Fruit fly (Drosophila melanogaster) whole organism, embryonic: ENCODE results near the gene CG6479.

Source experiments
- CG13123 ChIP-seq: fragments of 200-800 bp; sonication (Bioruptor generic); optimal IDR thresholded peaks from 2 replicates; lab custom pipeline; 2016; ENCODE audit warnings: missing biosample characterization, missing genetic modification characterization
- CG30020 ChIP-seq: fragments of 200-800 bp; optimal IDR thresholded peaks from 2 replicates; lab custom pipeline; 2019; ENCODE audit warnings: missing biosample characterization, mild to moderate bottlenecking, missing genetic modification characterization, moderate library complexity
- CG32772 ChIP-seq: fragments of 200-800 bp; sonication (Bioruptor generic); IDR thresholded peaks from 2 replicates; pipeline ENCODE4 v1.3.6; 2022; ENCODE audit warnings: missing biosample characterization, missing genetic modification characterization
- CG7987 ChIP-seq: fragments of 200-800 bp; sonication (Bioruptor generic); optimal IDR thresholded peaks from 2 replicates; lab custom pipeline; 2018; ENCODE audit warnings: missing biosample characterization, mild to moderate bottlenecking, missing genetic modification characterization, moderate library complexity
- Camta ChIP-seq: fragments of 200-800 bp; sonication (Bioruptor generic); optimal IDR thresholded peaks from 2 replicates; lab custom pipeline; 2016; ENCODE audit warnings: missing biosample characterization, missing genetic modification characterization
- Deaf1 ChIP-seq: fragments of 200-800 bp; optimal IDR thresholded peaks from 3 replicates; lab custom pipeline; 2019; ENCODE audit warnings: missing biosample characterization, mild to moderate bottlenecking, missing genetic modification characterization, moderate library complexity
- MTF-1 ChIP-seq: fragments of 200-800 bp; sonication (Bioruptor generic); optimal IDR thresholded peaks from 2 replicates; lab custom pipeline; 2018; ENCODE audit warnings: missing biosample characterization, mild to moderate bottlenecking, missing genetic modification characterization, borderline replicate concordance
- chm ChIP-seq: fragments of 200-800 bp; sonication (Bioruptor generic); IDR thresholded peaks from 2 replicates; pipeline ENCODE4 v1.3.6; 2022; ENCODE audit warnings: missing biosample characterization, missing genetic modification characterization

dm6 chr3L:17383714-17384113, 44.7 kb upstream of the CG6479 start:
- no peak for TF ChIP-seq Camta (GFP tag; lab: Kevin White, UChicago)
- no peak for TF ChIP-seq Deaf1 (tag; lab: Kevin White, UChicago)
- TF ChIP-seq CG13123 (GFP tag; lab: Kevin White, UChicago), result no peak
- TF ChIP-seq chm (GFP tag; lab: Robert Waterston, UW), result no peak
- no peak for TF ChIP-seq CG7987 (GFP tag; lab: Kevin White, UChicago)
- no peak for TF ChIP-seq CG32772 (GFP tag; lab: Robert Waterston, UW)
- TF ChIP-seq CG30020, result no peak
- no peak for TF ChIP-seq MTF-1 (GFP tag; lab: Kevin White, UChicago)
